Worm (Caenorhabditis elegans) whole organism, young adult: ENCODE data around the gene F48B9.1.

Experiments used
- C17E4.6 ChIP-seq: fragments of 200-800 bp; sonication (Bioruptor generic); IDR thresholded peaks from 2 replicates; pipeline ENCODE4 v1.3.6; 2022; ENCODE audit warnings: missing genetic modification reagents, missing genetic modification characterization, missing compliant biosample characterization
- F37B4.10 ChIP-seq: fragments of 200-800 bp; sonication (Bioruptor generic); IDR thresholded peaks from 2 replicates; pipeline ENCODE4 v1.3.6; 2022; ENCODE audit warnings: missing genetic modification characterization, missing compliant biosample characterization
- F55B11.4 ChIP-seq: sonication (generic microtip); optimal IDR thresholded peaks from 2 replicates; lab custom pipeline; 2016; ENCODE audit warnings: missing compliant biosample characterization, missing genetic modification characterization, borderline replicate concordance; ENCODE audit not compliant: insufficient read depth
- F57A8.1 ChIP-seq: fragments of 200-800 bp; sonication (Bioruptor generic); optimal IDR thresholded peaks from 2 replicates; lab custom pipeline; 2018; ENCODE audit warnings: mild to moderate bottlenecking, missing genetic modification characterization, moderate library complexity, missing compliant biosample characterization
- Y56A3A.18 ChIP-seq: fragments of 200-800 bp; sonication (Bioruptor generic); IDR thresholded peaks from 2 replicates; pipeline ENCODE4 v1.3.6; 2022; ENCODE audit warnings: missing genetic modification reagents, missing genetic modification characterization, missing compliant biosample characterization
- aptf-3 ChIP-seq: fragments of 200-800 bp; sonication (Bioruptor generic); IDR thresholded peaks from 2 replicates; pipeline ENCODE4 v1.3.6; 2022; ENCODE audit warnings: missing genetic modification characterization, missing compliant biosample characterization
- athp-1 ChIP-seq: sonication (generic microtip); optimal IDR thresholded peaks from 2 replicates; lab custom pipeline; 2017; ENCODE audit warnings: mild to moderate bottlenecking, missing genetic modification characterization, missing compliant biosample characterization
- attf-3 ChIP-seq: fragments of 200-800 bp; sonication (Bioruptor generic); conservative IDR thresholded peaks from 2 replicates; pipeline ENCODE4 v1.3.6; 2022; ENCODE audit warnings: missing genetic modification reagents, missing genetic modification characterization, missing compliant biosample characterization
- attf-5 ChIP-seq: fragments of 200-800 bp; sonication (Bioruptor generic); optimal IDR thresholded peaks from 2 replicates; lab custom pipeline; 2018; ENCODE audit warnings: mild to moderate bottlenecking, missing genetic modification characterization, missing compliant biosample characterization
- attf-6 ChIP-seq: fragments of 200-800 bp; sonication (Bioruptor generic); IDR thresholded peaks from 2 replicates; pipeline ENCODE4 v1.3.6; 2022; ENCODE audit warnings: missing genetic modification reagents, missing genetic modification characterization, missing compliant biosample characterization
- bed-1 ChIP-seq: fragments of 200-800 bp; sonication (Bioruptor generic); IDR thresholded peaks from 2 replicates; pipeline ENCODE4 v1.3.6; 2022; ENCODE audit warnings: missing genetic modification reagents, missing genetic modification characterization, missing compliant biosample characterization
- ccch-3 ChIP-seq: fragments of 200-800 bp; sonication (Bioruptor generic); optimal IDR thresholded peaks from 2 replicates; lab custom pipeline; 2018; ENCODE audit warnings: mild to moderate bottlenecking, missing genetic modification characterization, missing compliant biosample characterization
- cebp-1 ChIP-seq, 2 experiments: fragments of 200-800 bp in 1 of 2; sonication (Bioruptor generic) in 1 of 2; sonication (generic microtip) in 1 of 2; IDR thresholded peaks in 1 of 2; optimal IDR thresholded peaks in 1 of 2; 2 replicates each; pipeline versions ENCODE4 v1.3.6 to Lab custom; 2017 to 2022; ENCODE audit warnings: missing compliant biosample characterization in 2 of 2, missing genetic modification characterization in 2 of 2, mild to moderate bottlenecking in 1 of 2, missing genetic modification reagents in 1 of 2, moderate library complexity in 1 of 2
- ceh-27 ChIP-seq: fragments of 200-800 bp; sonication (Bioruptor generic); optimal IDR thresholded peaks from 2 replicates; lab custom pipeline; 2018; ENCODE audit warnings: mild to moderate bottlenecking, missing genetic modification characterization, moderate library complexity, missing compliant biosample characterization
- ceh-58 ChIP-seq: fragments of 200-800 bp; sonication (Bioruptor generic); IDR thresholded peaks from 2 replicates; pipeline ENCODE4 v1.3.6; 2022; ENCODE audit warnings: missing genetic modification characterization, missing compliant biosample characterization
- die-1 ChIP-seq: sonication (generic microtip); optimal IDR thresholded peaks from 2 replicates; lab custom pipeline; 2016; ENCODE audit warnings: missing genotype, mild to moderate bottlenecking, missing genetic modification characterization, missing compliant biosample characterization
- dox-1 ChIP-seq: fragments of 200-800 bp; sonication (Bioruptor generic); IDR thresholded peaks from 2 replicates; pipeline ENCODE4 v1.3.6; 2022; ENCODE audit warnings: missing genetic modification reagents, missing genetic modification characterization, missing compliant biosample characterization
- dpl-1 ChIP-seq: fragments of 150-350 bp; optimal IDR thresholded peaks from 2 replicates; lab custom pipeline; 2014; ENCODE audit warnings: missing biosample characterization, missing genetic modification reagents, missing genetic modification characterization
- egl-18 ChIP-seq: fragments of 200-800 bp; sonication (Bioruptor generic); IDR thresholded peaks from 2 replicates; pipeline ENCODE4 v1.3.6; 2022; ENCODE audit warnings: missing genetic modification reagents, missing genetic modification characterization, missing compliant biosample characterization
- egl-44 ChIP-seq: fragments of 200-800 bp; sonication (Bioruptor generic); IDR thresholded peaks from 2 replicates; pipeline ENCODE4 v1.3.6; 2022; ENCODE audit warnings: missing genetic modification reagents, missing genetic modification characterization, missing compliant biosample characterization
- ekl-4 ChIP-seq: fragments of 200-800 bp; sonication (Bioruptor generic); IDR thresholded peaks from 2 replicates; pipeline ENCODE4 v1.3.6; 2022; ENCODE audit warnings: missing genetic modification reagents, missing genetic modification characterization, missing compliant biosample characterization
- fkh-3 ChIP-seq: sonication (generic microtip); optimal IDR thresholded peaks from 2 replicates; lab custom pipeline; 2016; ENCODE audit warnings: mild to moderate bottlenecking, missing genetic modification characterization, missing compliant biosample characterization
- hmg-1.2 ChIP-seq: fragments of 200-800 bp; sonication (Bioruptor generic); IDR thresholded peaks from 2 replicates; pipeline ENCODE4 v1.3.6; 2022; ENCODE audit warnings: missing genetic modification reagents, missing genetic modification characterization, missing compliant biosample characterization
- lag-1 ChIP-seq: fragments of 200-800 bp; sonication (Bioruptor generic); IDR thresholded peaks from 2 replicates; pipeline ENCODE4 v1.3.6; 2022; ENCODE audit warnings: missing genetic modification reagents, missing genetic modification characterization, missing compliant biosample characterization
- lir-1 ChIP-seq: fragments of 200-800 bp; sonication (Bioruptor generic); conservative IDR thresholded peaks from 2 replicates; pipeline ENCODE4 v1.3.6; 2022; ENCODE audit warnings: missing genetic modification reagents, missing genetic modification characterization, missing compliant biosample characterization
- madf-10 ChIP-seq: sonication (generic microtip); optimal IDR thresholded peaks from 2 replicates; lab custom pipeline; 2016; ENCODE audit warnings: mild to moderate bottlenecking, missing genetic modification characterization, missing compliant biosample characterization
- mel-28 ChIP-seq: sonication (generic microtip); optimal IDR thresholded peaks from 2 replicates; lab custom pipeline; 2016; ENCODE audit warnings: borderline replicate concordance, mild to moderate bottlenecking, missing genetic modification characterization, missing compliant biosample characterization
- nhr-120 ChIP-seq: fragments of 200-800 bp; sonication (Bioruptor generic); IDR thresholded peaks from 2 replicates; pipeline ENCODE4 v1.3.6; 2022; ENCODE audit warnings: missing genetic modification characterization, missing compliant biosample characterization
- nhr-179 ChIP-seq: sonication (generic microtip); optimal IDR thresholded peaks from 2 replicates; lab custom pipeline; 2016; ENCODE audit warnings: mild to moderate bottlenecking, missing genetic modification characterization, missing compliant biosample characterization
- nhr-80 ChIP-seq: sonication (generic microtip); optimal IDR thresholded peaks from 2 replicates; lab custom pipeline; 2016; ENCODE audit warnings: missing genetic modification characterization, missing compliant biosample characterization
- rcor-1 ChIP-seq: fragments of 200-800 bp; sonication (Bioruptor generic); IDR thresholded peaks from 2 replicates; pipeline ENCODE4 v1.3.6; 2022; ENCODE audit warnings: missing genetic modification reagents, missing genetic modification characterization, missing compliant biosample characterization
- rec-8 ChIP-seq, 2 experiments: sonication (generic microtip); optimal IDR thresholded peaks; 2 replicates each; lab custom pipeline; 2016; ENCODE audit warnings: mild to moderate bottlenecking in 2 of 2, missing genetic modification characterization in 2 of 2, missing genetic modification reagents in 2 of 2, missing genotype in 2 of 2, missing biosample characterization in 1 of 2, missing compliant biosample characterization in 1 of 2, moderate library complexity in 1 of 2
- rpc-1 ChIP-seq, 2 experiments: fragments of 150-350 bp in 1 of 2; sonication (generic microtip) in 1 of 2; optimal IDR thresholded peaks; 2 replicates each; lab custom pipeline; 2014 to 2018; ENCODE audit warnings: missing biosample characterization in 1 of 2, missing genetic modification characterization in 1 of 2, missing genetic modification reagents in 1 of 2, missing genotype in 1 of 2
- sdz-38 ChIP-seq: sonication (generic microtip); optimal IDR thresholded peaks from 2 replicates; lab custom pipeline; 2016; ENCODE audit warnings: missing genotype, missing genetic modification characterization, missing compliant biosample characterization
- xnd-1 ChIP-seq: sonication (generic microtip); optimal IDR thresholded peaks from 2 replicates; lab custom pipeline; 2016; ENCODE audit warnings: missing genotype, missing genetic modification reagents, missing genetic modification characterization, missing compliant biosample characterization
- ztf-22 ChIP-seq: fragments of 200-800 bp; sonication (Bioruptor generic); optimal IDR thresholded peaks from 2 replicates; lab custom pipeline; 2018; ENCODE audit warnings: mild to moderate bottlenecking, missing genetic modification characterization, moderate library complexity, missing compliant biosample characterization
- ztf-6 ChIP-seq: fragments of 200-800 bp; sonication (Bioruptor generic); IDR thresholded peaks from 2 replicates; pipeline ENCODE4 v1.3.6; 2022; ENCODE audit warnings: missing genetic modification reagents, missing genetic modification characterization, missing compliant biosample characterization

The F48B9.1 gene

DNA sequence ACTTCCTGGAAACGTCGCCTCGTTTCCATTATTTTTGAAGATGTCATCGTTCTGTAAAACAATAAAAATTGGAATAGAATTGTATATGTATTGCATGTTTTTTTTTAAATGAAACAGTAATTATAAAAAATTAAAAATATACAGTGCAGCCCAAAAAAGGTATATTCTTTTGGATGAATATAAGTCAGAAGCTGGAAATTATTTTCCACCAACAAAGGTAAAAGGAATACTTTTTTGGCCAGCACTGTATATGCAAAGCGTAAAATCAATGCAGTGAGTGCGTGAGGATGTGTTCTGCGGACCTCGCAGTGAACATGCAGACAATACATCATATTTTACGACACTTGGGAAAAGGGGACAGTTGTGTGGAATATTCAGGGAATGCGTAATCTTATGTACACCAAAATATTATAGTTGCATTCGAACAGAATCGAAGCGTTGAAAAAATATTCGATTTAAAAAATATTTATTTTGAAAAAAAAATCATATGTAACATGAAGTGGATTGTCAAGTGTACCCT lies 4.3 kb upstream of the F48B9.1 start, which contains the start of gene F48B9.8:
Gene F48B9.8 (minus strand): TSS at position 51 of the 520 bp plus-strand sequence.
- TF ChIP-seq F55B11.4 (tag; lab: Kevin White, UChicago) (no peak), xnd-1 (no peak), ceh-58 (no peak), fkh-3 (tag; lab: Kevin White, UChicago) (no peak), nhr-179 (tag; lab: Kevin White, UChicago) (no peak), lir-1 (GFP tag; lab: Robert Waterston, UW) (no peak), dox-1 (no peak), sdz-38 (tag; lab: Kevin White, UChicago) (no peak), mel-28 (tag; lab: Kevin White, UChicago) (no peak), ztf-22 (no peak), lag-1 (no peak), C17E4.6 (no peak), madf-10 (tag; lab: Kevin White, UChicago) (no peak), attf-3 (GFP tag; lab: Robert Waterston, UW) (no peak), hmg-1.2 (GFP tag; lab: Robert Waterston, UW) (no peak), aptf-3 (GFP tag; lab: Robert Waterston, UW) (no peak), egl-18 (no peak), rcor-1 (GFP tag; lab: Robert Waterston, UW) (no peak)

DNA sequence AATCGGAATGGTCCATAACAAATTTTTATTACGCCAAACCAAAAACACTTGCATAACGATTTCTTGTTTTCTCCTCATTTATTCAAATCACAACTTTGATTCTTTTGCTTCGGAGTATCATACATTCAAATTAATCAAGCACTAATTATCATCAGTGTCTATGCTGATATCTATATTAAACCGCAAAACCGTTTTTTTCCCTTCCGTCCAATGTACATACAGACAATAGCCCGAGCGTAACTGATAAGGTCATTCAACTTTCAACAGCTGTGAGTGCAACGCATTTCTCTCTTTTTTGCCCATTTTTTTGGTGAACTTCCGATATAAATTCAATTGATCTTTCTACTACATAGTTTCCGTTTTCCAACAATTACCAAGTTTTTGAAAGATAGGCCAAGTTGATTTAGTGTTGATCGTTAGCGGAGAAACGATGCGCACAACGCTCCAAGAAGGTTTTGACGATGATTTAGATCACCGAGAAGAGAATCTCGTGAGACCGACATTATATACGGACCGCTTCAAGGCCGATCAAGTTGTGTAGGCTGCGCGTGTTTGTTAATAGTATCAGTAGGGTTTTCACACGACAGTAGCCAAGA lies 2.9 kb upstream of the F48B9.1 start:
- TF ChIP-seq F37B4.10 (no peak), rec-8 (tag; optimal IDR thresholded peaks at IDR 0.05; lab: Kevin White, UChicago) (no peak), athp-1 (tag; lab: Kevin White, UChicago) (no peak), ceh-27 (GFP tag; lab: Kevin White, UChicago) (no peak), lir-1 (GFP tag; lab: Robert Waterston, UW) (no peak), attf-6 (GFP tag; lab: Robert Waterston, UW) (no peak), Y56A3A.18 (GFP tag; lab: Robert Waterston, UW) (no peak), attf-5 (GFP tag; lab: Kevin White, UChicago) (no peak), ztf-6 (GFP tag; lab: Robert Waterston, UW) (no peak), dpl-1 (GFP tag; lab: Kevin White, UChicago) (no peak), nhr-120 (GFP tag; lab: Robert Waterston, UW) (no peak), egl-44 (GFP tag; lab: Robert Waterston, UW) (no peak), ceh-58 (no peak), ccch-3 (no peak), die-1 (no peak), cebp-1 (GFP tag; IDR thresholded peaks at IDR 0.05; lab: Robert Waterston, UW) (no peak), cebp-1 (tag; optimal IDR thresholded peaks at IDR 0.05; lab: Kevin White, UChicago) (no peak), F57A8.1 (GFP tag; lab: Kevin White, UChicago) (no peak), bed-1 (GFP tag; lab: Robert Waterston, UW) (no peak), ekl-4 (GFP tag; lab: Robert Waterston, UW) (no peak)

DNA sequence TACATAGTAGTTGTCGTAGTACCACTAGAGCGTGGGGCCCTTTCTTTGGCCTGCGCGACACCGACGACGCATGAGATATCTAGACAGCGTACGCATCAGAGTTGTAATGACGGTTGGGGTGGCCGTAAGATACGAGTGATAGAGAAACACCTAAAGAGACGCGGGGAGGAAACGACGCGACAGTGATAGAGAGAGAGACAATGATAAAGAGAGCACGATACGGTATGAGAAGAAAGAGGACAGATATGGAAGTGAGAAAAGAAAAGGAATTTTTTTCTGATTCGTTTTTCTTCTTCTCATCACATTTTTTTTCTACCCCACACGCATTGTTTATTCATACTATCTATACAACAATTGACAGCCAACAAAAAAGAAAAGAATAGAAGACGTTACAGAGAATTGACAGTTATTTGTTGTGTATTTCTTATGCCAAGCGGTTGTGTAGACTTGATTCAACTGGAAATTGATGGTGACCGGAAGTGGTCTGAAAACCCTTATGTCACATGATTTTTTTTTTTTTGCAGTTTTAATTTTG lies 2.2 kb upstream of the F48B9.1 start:
- peak; percentile 57 for TF ChIP-seq nhr-80 (tag; lab: Kevin White, UChicago)
- no peak for TF ChIP-seq rpc-1 (optimal IDR thresholded peaks at IDR 0.05; lab: Kevin White, UChicago)
- no peak for TF ChIP-seq rpc-1 (tag; optimal IDR thresholded peaks at IDR 0.05; lab: Kevin White, UChicago)
